Worm (Caenorhabditis elegans): ENCODE results near the gene sgca-1.

sgca-1 gene

ce11 chrX:6836065-6836527 lies 46.7 kb upstream of the sgca-1 start, which contains the start of gene F41B4.3 (continued):
- TF ChIP-seq efl-1 (optimal IDR thresholded peaks at IDR 0.05): peak in 1 of 2 experiments; percentile 13
- peak in 1 of 2 experiments; percentile 9 for TF ChIP-seq efl-1 (GFP tag; optimal IDR thresholded peaks at IDR 0.05 in 1 of 2)
- peak; percentile 48 for TF ChIP-seq nhr-71 (tag; optimal IDR thresholded peaks at IDR 0.05)
- peak; percentile 29 for TF ChIP-seq rnt-1 (tag; optimal IDR thresholded peaks at IDR 0.05)
- TF ChIP-seq mef-2 (tag; optimal IDR thresholded peaks at IDR 0.05): no peak
- peak; percentile 61 for TF ChIP-seq skn-1 (tag; optimal IDR thresholded peaks at IDR 0.05)
- no peak for TF ChIP-seq fos-1 (tag; optimal IDR thresholded peaks at IDR 0.05)
- no peak for TF ChIP-seq snpc-4 (tag; optimal IDR thresholded peaks at IDR 0.05)
- peak; percentile 99 for TF ChIP-seq xbp-1 (tag; optimal IDR thresholded peaks at IDR 0.05)
- TF ChIP-seq C04F5.9 (tag; optimal IDR thresholded peaks at IDR 0.05): no peak
- TF ChIP-seq ztf-11 (tag; optimal IDR thresholded peaks at IDR 0.05): no peak
- TF ChIP-seq pag-3 (tag; optimal IDR thresholded peaks at IDR 0.05; ENCODE audit: borderline replicate concordance, insufficient read depth): no peak
- no peak for TF ChIP-seq ceh-63 (GFP tag; optimal IDR thresholded peaks at IDR 0.05)
- TF ChIP-seq tlp-1 (tag; optimal IDR thresholded peaks at IDR 0.05): no peak
- TF ChIP-seq nhr-90 (tag; optimal IDR thresholded peaks at IDR 0.05; ENCODE audit: poor library complexity): peak; percentile 16
- no peak for TF ChIP-seq elt-3 (tag; optimal IDR thresholded peaks at IDR 0.05)
- no peak for TF ChIP-seq C16A3.4 (tag; optimal IDR thresholded peaks at IDR 0.05)
- no peak for TF ChIP-seq ztf-4 (tag; optimal IDR thresholded peaks at IDR 0.05)
- TF ChIP-seq blmp-1 (tag; optimal IDR thresholded peaks at IDR 0.05): peak; percentile 36
- no peak for TF ChIP-seq sup-37 (GFP tag; optimal IDR thresholded peaks at IDR 0.05)
- TF ChIP-seq lsy-2 (tag; optimal IDR thresholded peaks at IDR 0.05): peak; percentile 21 to 41
- no peak for TF ChIP-seq jun-1 (tag; optimal IDR thresholded peaks at IDR 0.05)
- TF ChIP-seq ama-1 (optimal IDR thresholded peaks at IDR 0.05): no peak
- peak in 1 of 2 experiments; percentile 9 for TF ChIP-seq lin-35 (GFP tag; optimal IDR thresholded peaks at IDR 0.05)
- TF ChIP-seq pqm-1 (tag; optimal IDR thresholded peaks at IDR 0.05): no peak
- no peak for TF ChIP-seq nhr-85 (tag)
- no peak for TF ChIP-seq vab-15 (tag; optimal IDR thresholded peaks at IDR 0.05)
- peak in 1 of 2 experiments; percentile 54 for TF ChIP-seq mdl-1 (tag; optimal IDR thresholded peaks at IDR 0.05)
- TF ChIP-seq nhr-84 (tag; optimal IDR thresholded peaks at IDR 0.05): no peak
- TF ChIP-seq pax-3 (tag; optimal IDR thresholded peaks at IDR 0.05): no peak
- TF ChIP-seq snu-23 (GFP tag; optimal IDR thresholded peaks at IDR 0.05): peak; percentile 34
- no peak for TF ChIP-seq unc-62 (GFP tag; optimal IDR thresholded peaks at IDR 0.05)
- no peak for TF ChIP-seq lir-3 (tag; optimal IDR thresholded peaks at IDR 0.05; ENCODE audit: poor library complexity)
- no peak for TF ChIP-seq dsc-1 (tag; optimal IDR thresholded peaks at IDR 0.05)
- TF ChIP-seq fkh-8 (tag; optimal IDR thresholded peaks at IDR 0.05): no peak

- TF ChIP-seq lin-15B (tag; optimal IDR thresholded peaks at IDR 0.05): no peak
- TF ChIP-seq jun-1 (tag; optimal IDR thresholded peaks at IDR 0.05): no peak
- TF ChIP-seq egl-27 (tag; optimal IDR thresholded peaks at IDR 0.05): no peak
- no peak for TF ChIP-seq alr-1 (tag; optimal IDR thresholded peaks at IDR 0.05; ENCODE audit: borderline replicate concordance)
- TF ChIP-seq fkh-4 (tag; optimal IDR thresholded peaks at IDR 0.05; ENCODE audit: borderline replicate concordance): no peak
- no peak for TF ChIP-seq zip-4 (GFP tag; optimal IDR thresholded peaks at IDR 0.05)
- no peak for TF ChIP-seq nhr-19 (GFP tag; conservative IDR thresholded peaks at IDR 0.05)
- TF ChIP-seq fkh-10 (GFP tag; optimal IDR thresholded peaks at IDR 0.05): no peak
- TF ChIP-seq pag-3 (tag; optimal IDR thresholded peaks at IDR 0.05; ENCODE audit: borderline replicate concordance, insufficient read depth): no peak
- TF ChIP-seq nhr-76 (tag; optimal IDR thresholded peaks at IDR 0.05): no peak
- TF ChIP-seq lsy-2 (tag; optimal IDR thresholded peaks at IDR 0.05): no peak
- no peak for TF ChIP-seq elt-2 (tag; optimal IDR thresholded peaks at IDR 0.05)
- no peak for TF ChIP-seq hlh-4 (tag; optimal IDR thresholded peaks at IDR 0.05)
- TF ChIP-seq nhr-237 (tag; optimal IDR thresholded peaks at IDR 0.05): no peak
- TF ChIP-seq snu-23 (GFP tag; optimal IDR thresholded peaks at IDR 0.05): no peak
- TF ChIP-seq sox-4 (tag; optimal IDR thresholded peaks at IDR 0.05): no peak
- no peak for TF ChIP-seq vab-15 (tag; optimal IDR thresholded peaks at IDR 0.05)
- TF ChIP-seq nhr-12 (tag; optimal IDR thresholded peaks at IDR 0.05): no peak
Observed at ce11 chrX:6835166-6835565, 45.8 kb upstream of the sgca-1 start, which contains the start of gene F41B4.2. TSS of gene F41B4.2 (minus strand) at chrX:6835266.

All from whole organism, L1 larva.